Fruit fly (Drosophila melanogaster) whole organism, embryonic: ENCODE measurements around the gene CG14219.

ENCODE experiments used
- CG12769 ChIP-seq: fragments of 200-800 bp; sonication (Bioruptor generic); optimal IDR thresholded peaks from 2 replicates; lab custom pipeline; 2019; ENCODE audit warnings: missing biosample characterization, mild to moderate bottlenecking, missing genetic modification characterization, moderate library complexity
- CG16813 ChIP-seq: fragments of 200-800 bp; sonication (Bioruptor generic); IDR thresholded peaks from 3 replicates; pipeline ENCODE4 v1.3.6; 2022; ENCODE audit warnings: missing biosample characterization, missing genetic modification characterization; ENCODE audit not compliant: partially characterized antibody
- CG17328 ChIP-seq: fragments of 200-800 bp; sonication (Bioruptor generic); IDR thresholded peaks from 2 replicates; pipeline ENCODE4 v1.3.6; 2022; ENCODE audit warnings: missing biosample characterization, missing genetic modification characterization
- CG1832 ChIP-seq: fragments of 200-800 bp; sonication (Bioruptor generic); optimal IDR thresholded peaks from 2 replicates; lab custom pipeline; 2017; ENCODE audit warnings: missing biosample characterization, mild to moderate bottlenecking, missing genetic modification characterization, inconsistent platforms
- CG2129 ChIP-seq: fragments of 200-800 bp; sonication (Bioruptor generic); IDR thresholded peaks from 2 replicates; pipeline ENCODE4 v1.3.6; 2022; ENCODE audit warnings: missing biosample characterization, missing genetic modification characterization; ENCODE audit not compliant: partially characterized antibody
- CG30020 ChIP-seq: fragments of 200-800 bp; optimal IDR thresholded peaks from 2 replicates; lab custom pipeline; 2019; ENCODE audit warnings: missing biosample characterization, mild to moderate bottlenecking, missing genetic modification characterization, moderate library complexity
- CG3163 ChIP-seq: fragments of 200-800 bp; sonication (Bioruptor generic); optimal IDR thresholded peaks from 3 replicates; lab custom pipeline; 2016; ENCODE audit warnings: missing biosample characterization, missing genetic modification characterization
- CG32767 ChIP-seq: fragments of 200-800 bp; sonication (Bioruptor generic); IDR thresholded peaks from 2 replicates; pipeline ENCODE4 v1.3.6; 2022; ENCODE audit warnings: missing biosample characterization, missing genetic modification characterization
- CG3995 ChIP-seq: fragments of 200-800 bp; sonication (Bioruptor generic); optimal IDR thresholded peaks from 3 replicates; lab custom pipeline; 2016; ENCODE audit warnings: missing biosample characterization, missing genetic modification characterization
- CG7357 ChIP-seq: fragments of 200-800 bp; sonication (Bioruptor generic); IDR thresholded peaks from 3 replicates; pipeline ENCODE4 v1.3.6; 2022; ENCODE audit warnings: missing biosample characterization, missing genetic modification characterization
- CG7928 ChIP-seq: fragments of 200-800 bp; sonication (Bioruptor generic); optimal IDR thresholded peaks from 2 replicates; lab custom pipeline; 2017; ENCODE audit warnings: missing biosample characterization, mild to moderate bottlenecking, missing genetic modification characterization
- CG8478 ChIP-seq: fragments of >200 bp; optimal IDR thresholded peaks from 2 replicates; lab custom pipeline; 2018
- Dek ChIP-seq: fragments of 200-800 bp; sonication (Bioruptor generic); optimal IDR thresholded peaks from 3 replicates; lab custom pipeline; 2019; ENCODE audit warnings: missing biosample characterization, mild to moderate bottlenecking, missing genetic modification characterization, moderate library complexity
- Eip74EF ChIP-seq, 2 experiments: fragments of 200-800 bp in 1 of 2; fragments of >200 bp in 1 of 2; sonication (Bioruptor generic) in 1 of 2; optimal IDR thresholded peaks; 2 replicates each; lab custom pipeline; 2017 to 2019; ENCODE audit warnings: missing biosample characterization in 2 of 2, missing genetic modification characterization in 2 of 2, mild to moderate bottlenecking in 1 of 2, moderate library complexity in 1 of 2
- Fer2 ChIP-seq: fragments of 200-800 bp; sonication (Bioruptor generic); optimal IDR thresholded peaks from 2 replicates; lab custom pipeline; 2018; ENCODE audit warnings: missing biosample characterization, mild to moderate bottlenecking, missing genetic modification characterization, moderate library complexity
- HHEX ChIP-seq: fragments of 200-800 bp; sonication (Bioruptor generic); optimal IDR thresholded peaks from 3 replicates; lab custom pipeline; 2017; ENCODE audit warnings: missing biosample characterization, mild to moderate bottlenecking, missing genetic modification characterization, missing genetic modification reagents
- MESR4 ChIP-seq: fragments of 200-800 bp; sonication (Bioruptor generic); optimal IDR thresholded peaks from 2 replicates; lab custom pipeline; 2018; ENCODE audit warnings: missing biosample characterization, mild to moderate bottlenecking, missing genetic modification characterization, moderate library complexity
- Med ChIP-seq: fragments of 200-800 bp; sonication (Bioruptor generic); peaks from one replicate; lab custom pipeline; 2016; ENCODE audit warnings: missing biosample characterization, missing genetic modification characterization, mild to moderate bottlenecking, inconsistent platforms, moderate library complexity
- Mrtf ChIP-seq: fragments of 200-800 bp; sonication (Bioruptor generic); IDR thresholded peaks from 3 replicates; pipeline ENCODE4 v1.3.6; 2022; ENCODE audit warnings: missing biosample characterization, missing genetic modification characterization
- Optix ChIP-seq: fragments of 200-800 bp; sonication (Bioruptor generic); IDR thresholded peaks from 3 replicates; pipeline ENCODE4 v1.3.6; 2022; ENCODE audit warnings: missing biosample characterization, missing genetic modification characterization
- Stat92E ChIP-seq, 3 experiments: fragments of >200 bp in 2 of 3; fragments of 200-800 bp in 1 of 3; sonication (Bioruptor generic) in 1 of 3; optimal IDR thresholded peaks; 2 replicates each; lab custom pipeline; 2017 to 2019; ENCODE audit warnings: missing biosample characterization in 3 of 3, missing genetic modification characterization in 3 of 3, mild to moderate bottlenecking in 1 of 3, moderate library complexity in 1 of 3
- Trl ChIP-seq, 3 experiments: fragments of >200 bp in 2 of 3; fragments of 200-800 bp in 1 of 3; sonication (Bioruptor generic) in 1 of 3; optimal IDR thresholded peaks; 2 replicates in 1 of 3; 3 replicates in 2 of 3; lab custom pipeline; 2016 to 2017; ENCODE audit warnings: missing biosample characterization in 1 of 3, missing genetic modification characterization in 1 of 3
- cg ChIP-seq: fragments of 200-800 bp; sonication (Bioruptor generic); optimal IDR thresholded peaks from 3 replicates; lab custom pipeline; 2019; ENCODE audit warnings: missing biosample characterization, mild to moderate bottlenecking, missing genetic modification characterization, moderate library complexity
- ci ChIP-seq: fragments of 200-800 bp; sonication (Bioruptor generic); IDR thresholded peaks from 3 replicates; pipeline ENCODE4 v1.3.6; 2022; ENCODE audit warnings: missing biosample characterization, missing genetic modification characterization
- dmrt11E ChIP-seq: fragments of 200-800 bp; sonication (Bioruptor generic); optimal IDR thresholded peaks from 3 replicates; lab custom pipeline; 2018; ENCODE audit warnings: missing biosample characterization, mild to moderate bottlenecking, missing genetic modification characterization, moderate library complexity
- esg ChIP-seq: fragments of 200-800 bp; sonication (Bioruptor generic); conservative IDR thresholded peaks from 2 replicates; pipeline ENCODE4 v1.3.6; 2022; ENCODE audit warnings: missing biosample characterization, missing genetic modification characterization
- exex ChIP-seq: fragments of 200-800 bp; sonication (Bioruptor generic); optimal IDR thresholded peaks from 4 replicates; lab custom pipeline; 2018; ENCODE audit warnings: missing biosample characterization, mild to moderate bottlenecking, missing genetic modification characterization, moderate library complexity
- knrl ChIP-seq: fragments of 200-800 bp; sonication (Bioruptor generic); IDR thresholded peaks from 3 replicates; pipeline ENCODE4 v1.3.6; 2022; ENCODE audit warnings: missing biosample characterization, missing genetic modification characterization; ENCODE audit not compliant: partially characterized antibody
- lola ChIP-seq, 3 experiments: fragments of >200 bp in 2 of 3; fragments of 200-800 bp in 1 of 3; sonication (Bioruptor generic) in 1 of 3; optimal IDR thresholded peaks; 2 replicates each; lab custom pipeline; 2017 to 2019; ENCODE audit warnings: missing biosample characterization in 3 of 3, missing genetic modification characterization in 3 of 3, mild to moderate bottlenecking in 1 of 3, moderate library complexity in 1 of 3
- prd ChIP-seq, 3 experiments: fragments of >200 bp in 2 of 3; fragments of 200-800 bp in 1 of 3; sonication (Bioruptor generic) in 1 of 3; optimal IDR thresholded peaks in 2 of 3; IDR thresholded peaks in 1 of 3; 2 replicates in 2 of 3; 3 replicates in 1 of 3; pipeline versions ENCODE4 v1.3.6 to Lab custom; 2017 to 2022; ENCODE audit warnings: missing biosample characterization in 1 of 3, missing genetic modification characterization in 1 of 3
- sens ChIP-seq: fragments of 200-800 bp; sonication (Bioruptor generic); peaks from one replicate; lab custom pipeline; 2016; ENCODE audit warnings: missing biosample characterization, missing genetic modification characterization
- seq ChIP-seq: fragments of 200-800 bp; sonication (Bioruptor generic); IDR thresholded peaks from 2 replicates; pipeline ENCODE4 v1.3.6; 2022; ENCODE audit warnings: missing biosample characterization, missing genetic modification characterization
- trh ChIP-seq: fragments of 200-800 bp; sonication (Bioruptor generic); optimal IDR thresholded peaks from 2 replicates; lab custom pipeline; 2016; ENCODE audit warnings: missing biosample characterization, missing genetic modification characterization

Gene CG14219

dm6 chrX:19579648-19580301 lies 10.2 kb downstream of the CG14219 start, which contains the start of gene Tao (continued):
- TF ChIP-seq knrl (peak; percentile 90), Fer2 (tag; lab: Kevin White, UChicago) (no peak), CG30020 (tag; lab: Kevin White, UChicago) (no peak), trh (GFP tag; lab: Kevin White, UChicago) (no peak), CG17328 (no peak), esg (GFP tag; lab: Robert Waterston, UW) (no peak), Trl (optimal IDR thresholded peaks at IDR 0.05; lab: Kevin White, UChicago) (no peak), Trl (GFP tag; optimal IDR thresholded peaks at IDR 0.05; lab: Kevin White, UChicago) (no peak), Dek (tag; lab: Kevin White, UChicago) (no peak), CG16813 (peak; percentile 89), CG2129 (GFP tag; lab: Robert Waterston, UW) (peak; percentile 68)

- TF ChIP-seq prd (optimal IDR thresholded peaks at IDR 0.05; lab: Kevin White, UChicago) (no peak), prd (GFP tag; IDR thresholded peaks at IDR 0.05; lab: Robert Waterston, UW) (0 out of 3 replicates have a peak, but pooled peaks have one; percentile 12), lola (GFP tag; optimal IDR thresholded peaks at IDR 0.05; lab: Kevin White, UChicago) (peak in 1 of 3 experiments; percentile 92), ci (GFP tag; lab: Robert Waterston, UW) (0 out of 3 replicates have a peak, but pooled peaks have one; percentile 23), seq (GFP tag; lab: Robert Waterston, UW) (0 out of 2 replicates have a peak, but pooled peaks have one; percentile 8), CG12769 (peak; percentile 78), exex (tag; lab: Kevin White, UChicago) (no peak), Optix (GFP tag; lab: Robert Waterston, UW) (no peak), cg (GFP tag; lab: Kevin White, UChicago) (peak; percentile 95), CG3995 (GFP tag; lab: Kevin White, UChicago) (peak; percentile 92), CG7928 (GFP tag; lab: Kevin White, UChicago) (peak; percentile 75), Mrtf (GFP tag; lab: Robert Waterston, UW) (no peak), Eip74EF (GFP tag; optimal IDR thresholded peaks at IDR 0.05; lab: Kevin White, UChicago) (peak in 1 of 2 experiments; percentile 2), Med (peak; percentile 47), HHEX (GFP tag; lab: Kevin White, UChicago) (no peak), CG7357 (GFP tag; lab: Robert Waterston, UW) (peak; percentile 70), CG1832 (GFP tag; lab: Kevin White, UChicago) (peak; percentile 67), CG3163 (no peak), CG8478 (lab: Kevin White, UChicago) (peak; percentile 99), MESR4 (GFP tag; lab: Kevin White, UChicago) (peak; percentile 71), dmrt11E (tag; lab: Kevin White, UChicago) (no peak), CG32767 (0 out of 2 replicates have a peak, but pooled peaks have one; percentile 21), sens (GFP tag; lab: Kevin White, UChicago) (peak; percentile 68), Stat92E (GFP tag; optimal IDR thresholded peaks at IDR 0.05; lab: Kevin White, UChicago) (peak in 1 of 3 experiments; percentile 80)
Observed at dm6 chrX:19578908-19579647, 10.9 kb downstream of the CG14219 start.
